Worm (Caenorhabditis elegans) whole organism, L4 larva: ENCODE results near the gene BE10.4.

Experiments
- F26F4.8 ChIP-seq: fragments of 200-800 bp; sonication (Bioruptor generic); conservative IDR thresholded peaks from 2 replicates; pipeline ENCODE4 v1.3.6; 2022; ENCODE audit warnings: missing genetic modification characterization, missing compliant biosample characterization
- F44E2.7 ChIP-seq: fragments of 200-800 bp; sonication (Bioruptor generic); IDR thresholded peaks from 2 replicates; pipeline ENCODE4 v2.1.2; 2022; ENCODE audit warnings: missing genetic modification characterization, missing compliant biosample characterization
- Y5F2A.4 ChIP-seq: fragments of 200-800 bp; sonication (Bioruptor generic); optimal IDR thresholded peaks from 2 replicates; lab custom pipeline; 2018; ENCODE audit warnings: mild to moderate bottlenecking, missing genetic modification characterization, missing compliant biosample characterization
- arid-1 ChIP-seq: fragments of 200-800 bp; sonication (Bioruptor generic); conservative IDR thresholded peaks from 2 replicates; pipeline ENCODE4 v1.3.6; 2022; ENCODE audit warnings: missing genetic modification reagents, missing genetic modification characterization, missing compliant biosample characterization
- ceh-62 ChIP-seq: sonication (generic microtip); optimal IDR thresholded peaks from 2 replicates; lab custom pipeline; 2017; ENCODE audit warnings: missing biosample characterization, missing genetic modification characterization
- ceh-82 ChIP-seq: sonication (generic microtip); optimal IDR thresholded peaks from 2 replicates; lab custom pipeline; 2017; ENCODE audit warnings: missing biosample characterization, missing genetic modification characterization
- cey-2 ChIP-seq: sonication (generic microtip); optimal IDR thresholded peaks from 3 replicates; lab custom pipeline; 2017; ENCODE audit warnings: missing genetic modification characterization, mild to moderate bottlenecking, missing compliant biosample characterization, antibody characterized with exemption, borderline replicate concordance; ENCODE audit not compliant: insufficient read depth
- ctbp-1 ChIP-seq: fragments of 200-800 bp; sonication (Bioruptor generic); IDR thresholded peaks from 2 replicates; pipeline ENCODE4 v1.3.6; 2022; ENCODE audit warnings: missing genetic modification reagents, missing genetic modification characterization, missing compliant biosample characterization
- daf-12 ChIP-seq: fragments of 150-350 bp; optimal IDR thresholded peaks from 2 replicates; lab custom pipeline; 2014; ENCODE audit warnings: missing biosample characterization, missing genetic modification reagents, missing genetic modification characterization
- daf-16 ChIP-seq, 3 experiments: sonication (generic microtip); optimal IDR thresholded peaks; 2 replicates each; lab custom pipeline; 2016 to 2017; ENCODE audit warnings: missing genetic modification characterization in 3 of 3, missing genetic modification reagents in 3 of 3, mild to moderate bottlenecking in 2 of 3, missing compliant biosample characterization in 2 of 3, missing biosample characterization in 1 of 3, moderate library complexity in 1 of 3
- daf-19 ChIP-seq: fragments of 200-800 bp; sonication (Bioruptor generic); conservative IDR thresholded peaks from 2 replicates; pipeline ENCODE4 v1.3.6; 2022; ENCODE audit warnings: missing genetic modification characterization, missing compliant biosample characterization
- dmd-6 ChIP-seq: fragments of 200-800 bp; sonication (Bioruptor generic); IDR thresholded peaks from 2 replicates; pipeline ENCODE4 v1.3.6; 2022; ENCODE audit warnings: missing genetic modification reagents, missing genetic modification characterization, missing compliant biosample characterization
- dpl-1 ChIP-seq: fragments of 150-350 bp; optimal IDR thresholded peaks from 2 replicates; lab custom pipeline; 2014; ENCODE audit warnings: missing biosample characterization, missing genetic modification reagents, missing genetic modification characterization
- dve-1 ChIP-seq: sonication (generic microtip); optimal IDR thresholded peaks from 2 replicates; lab custom pipeline; 2017; ENCODE audit warnings: antibody characterized with exemption, mild to moderate bottlenecking, missing genetic modification characterization, missing compliant biosample characterization; ENCODE audit not compliant: insufficient read depth
- jun-1 ChIP-seq: fragments of 150-350 bp; optimal IDR thresholded peaks from 2 replicates; lab custom pipeline; 2014; ENCODE audit warnings: missing biosample characterization, missing genetic modification reagents, missing genetic modification characterization
- lin-1 ChIP-seq: fragments of 200-800 bp; sonication (Bioruptor generic); IDR thresholded peaks from 2 replicates; pipeline ENCODE4 v1.3.6; 2022; ENCODE audit warnings: missing genetic modification reagents, missing genetic modification characterization, missing compliant biosample characterization
- lin-13 ChIP-seq: fragments of 150-350 bp; optimal IDR thresholded peaks from 2 replicates; lab custom pipeline; 2014; ENCODE audit warnings: missing biosample characterization, missing genetic modification reagents, missing genetic modification characterization
- lin-15B ChIP-seq: fragments of 150-350 bp; sonication (generic microtip); optimal IDR thresholded peaks from 3 replicates; lab custom pipeline; 2014; ENCODE audit warnings: missing biosample characterization, missing genetic modification characterization
- lin-29 ChIP-seq: fragments of 200-800 bp; sonication (Bioruptor generic); IDR thresholded peaks from 2 replicates; pipeline ENCODE4 v1.3.6; 2022; ENCODE audit warnings: missing genetic modification reagents, missing genetic modification characterization, missing compliant biosample characterization
- lin-39 ChIP-seq: fragments of 150-350 bp; optimal IDR thresholded peaks from 2 replicates; lab custom pipeline; 2014; ENCODE audit warnings: missing biosample characterization, missing genetic modification reagents, missing genetic modification characterization
- mdt-29 ChIP-seq: fragments of 200-800 bp; sonication (Bioruptor generic); IDR thresholded peaks from 2 replicates; pipeline ENCODE4 v1.3.6; 2022; ENCODE audit warnings: missing genetic modification reagents, missing genetic modification characterization, missing compliant biosample characterization
- mep-1 ChIP-seq: fragments of 150-350 bp; sonication (generic microtip); optimal IDR thresholded peaks from 3 replicates; lab custom pipeline; 2014; ENCODE audit warnings: missing biosample characterization, missing genetic modification characterization
- mxl-3 ChIP-seq: fragments of 200-800 bp; sonication (Bioruptor generic); optimal IDR thresholded peaks from 2 replicates; lab custom pipeline; 2018; ENCODE audit warnings: mild to moderate bottlenecking, missing genetic modification characterization, missing compliant biosample characterization
- nhr-10 ChIP-seq: fragments of 150-350 bp; optimal IDR thresholded peaks from 2 replicates; lab custom pipeline; 2014; ENCODE audit warnings: missing biosample characterization, missing genetic modification characterization
- nhr-11 ChIP-seq: fragments of 150-350 bp; optimal IDR thresholded peaks from 2 replicates; lab custom pipeline; 2014; ENCODE audit warnings: missing biosample characterization, missing genetic modification characterization
- nhr-237 ChIP-seq: sonication (generic microtip); optimal IDR thresholded peaks from 2 replicates; lab custom pipeline; 2017; ENCODE audit warnings: missing biosample characterization, missing genetic modification characterization
- nhr-25 ChIP-seq: sonication (generic microtip); optimal IDR thresholded peaks from 2 replicates; lab custom pipeline; 2017; ENCODE audit warnings: missing genetic modification characterization, mild to moderate bottlenecking, missing compliant biosample characterization, antibody characterized with exemption, moderate library complexity, borderline replicate concordance; ENCODE audit not compliant: insufficient read depth
- nhr-28 ChIP-seq: fragments of 150-350 bp; optimal IDR thresholded peaks from 2 replicates; lab custom pipeline; 2014; ENCODE audit warnings: missing biosample characterization, missing genetic modification characterization
- nhr-41 ChIP-seq: fragments of 200-800 bp; sonication (Bioruptor generic); IDR thresholded peaks from 2 replicates; pipeline ENCODE4 v1.3.6; 2022; ENCODE audit warnings: missing genetic modification reagents, missing genetic modification characterization, missing compliant biosample characterization
- nhr-76 ChIP-seq: fragments of 150-350 bp; optimal IDR thresholded peaks from 2 replicates; lab custom pipeline; 2014; ENCODE audit warnings: missing biosample characterization, missing genetic modification characterization
- nhr-77 ChIP-seq: fragments of 150-350 bp; optimal IDR thresholded peaks from 2 replicates; lab custom pipeline; 2014; ENCODE audit warnings: missing biosample characterization, missing genetic modification characterization
- pha-4 ChIP-seq, 2 experiments: fragments of 150-350 bp in 1 of 2; fragments of 200-800 bp in 1 of 2; sonication (Bioruptor generic) in 1 of 2; IDR thresholded peaks in 1 of 2; optimal IDR thresholded peaks in 1 of 2; 2 replicates each; pipeline versions ENCODE4 v1.3.6 to Lab custom; 2014 to 2022; ENCODE audit warnings: missing genetic modification characterization in 2 of 2, missing genetic modification reagents in 2 of 2, missing biosample characterization in 1 of 2, missing compliant biosample characterization in 1 of 2
- saeg-2 ChIP-seq: fragments of 200-800 bp; sonication (Bioruptor generic); IDR thresholded peaks from 2 replicates; pipeline ENCODE4 v1.3.6; 2022; ENCODE audit warnings: missing genetic modification reagents, missing genetic modification characterization, missing compliant biosample characterization
- set-16 ChIP-seq: fragments of 200-800 bp; sonication (Bioruptor generic); IDR thresholded peaks from 2 replicates; pipeline ENCODE4 v1.3.6; 2022; ENCODE audit warnings: missing genetic modification reagents, missing genetic modification characterization, missing compliant biosample characterization
- skn-1 ChIP-seq: fragments of 150-350 bp; optimal IDR thresholded peaks from 2 replicates; lab custom pipeline; 2014; ENCODE audit warnings: missing biosample characterization, missing genetic modification characterization
- snpc-4 ChIP-seq: fragments of 150-350 bp; optimal IDR thresholded peaks from 2 replicates; lab custom pipeline; 2014; ENCODE audit warnings: missing biosample characterization, missing genetic modification characterization
- spr-3 ChIP-seq: fragments of 200-800 bp; sonication (Bioruptor generic); optimal IDR thresholded peaks from 2 replicates; lab custom pipeline; 2018; ENCODE audit warnings: mild to moderate bottlenecking, missing genetic modification characterization, missing compliant biosample characterization
- tra-1 ChIP-seq: fragments of 200-800 bp; sonication (Bioruptor generic); IDR thresholded peaks from 2 replicates; pipeline ENCODE4 v1.3.6; 2022; ENCODE audit warnings: missing genetic modification reagents, missing genetic modification characterization, missing compliant biosample characterization
- unc-130 ChIP-seq: sonication (generic microtip); optimal IDR thresholded peaks from 2 replicates; lab custom pipeline; 2016; ENCODE audit warnings: missing genetic modification reagents, missing genetic modification characterization, missing compliant biosample characterization
- unc-39 ChIP-seq: sonication (generic microtip); optimal IDR thresholded peaks from 2 replicates; lab custom pipeline; 2017; ENCODE audit warnings: missing biosample characterization, missing genetic modification characterization
- unc-62 ChIP-seq, 3 experiments: fragments of 150-350 bp in 1 of 3; sonication (generic microtip); optimal IDR thresholded peaks in 2 of 3; peaks in 1 of 3; 1 replicate in 1 of 3; 2 replicates in 2 of 3; lab custom pipeline; 2014 to 2017; ENCODE audit warnings: missing biosample characterization in 3 of 3, missing genetic modification characterization in 3 of 3, missing genetic modification reagents in 3 of 3, missing genotype in 1 of 3
- vab-7 ChIP-seq: fragments of 200-800 bp; sonication (Bioruptor generic); IDR thresholded peaks from 2 replicates; pipeline ENCODE4 v1.3.6; 2022; ENCODE audit warnings: missing genetic modification reagents, missing genetic modification characterization, missing compliant biosample characterization
- zag-1 ChIP-seq: fragments of 150-350 bp; optimal IDR thresholded peaks from 2 replicates; lab custom pipeline; 2014; ENCODE audit warnings: missing biosample characterization, missing genetic modification characterization
- zfp-2 ChIP-seq: sonication (generic microtip); optimal IDR thresholded peaks from 2 replicates; lab custom pipeline; 2016; ENCODE audit warnings: mild to moderate bottlenecking, missing genetic modification characterization, missing compliant biosample characterization

BE10.4 gene

DNA sequence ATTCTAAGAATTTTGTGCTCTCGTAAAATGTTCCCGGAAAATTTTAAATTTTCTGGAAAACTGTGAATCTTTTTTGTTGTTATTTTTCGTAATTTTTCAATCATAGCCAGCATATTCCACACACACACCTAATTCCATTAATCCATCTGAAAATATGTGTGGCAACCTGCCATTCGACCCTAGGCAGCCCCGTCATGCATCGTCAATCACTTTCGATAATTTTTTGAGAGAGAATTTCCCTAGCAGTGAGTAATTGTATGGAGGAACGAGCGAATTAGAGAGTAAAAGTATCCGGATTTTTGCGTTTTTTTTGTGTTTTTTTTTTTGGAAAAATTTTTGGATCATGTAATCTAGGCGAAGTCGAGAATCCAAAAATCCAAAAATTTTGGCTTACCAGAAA, at the start of gene BE10.4:
Gene BE10.4, plus strand, starts transcription at position 301 of the 400 bp plus-strand sequence.
- TF ChIP-seq lin-1 (GFP tag; lab: Robert Waterston, UW) (no peak), nhr-77 (tag; lab: Kevin White, UChicago) (no peak), snpc-4 (tag; lab: Kevin White, UChicago) (no peak), Y5F2A.4 (GFP tag; lab: Kevin White, UChicago) (no peak), pha-4 (GFP tag; IDR thresholded peaks at IDR 0.05; lab: Robert Waterston, UW) (no peak), pha-4 (tag; optimal IDR thresholded peaks at IDR 0.05; lab: Kevin White, UChicago) (no peak), cey-2 (tag; lab: Kevin White, UChicago) (no peak), nhr-41 (GFP tag; lab: Robert Waterston, UW) (no peak), unc-62 (GFP tag; optimal IDR thresholded peaks at IDR 0.05 in 1 of 2; lab: Kevin White, UChicago) (no peak), unc-62 (tag; optimal IDR thresholded peaks at IDR 0.05; lab: Kevin White, UChicago) (no peak), mxl-3 (GFP tag; lab: Kevin White, UChicago) (no peak), ctbp-1 (GFP tag; lab: Robert Waterston, UW) (no peak), jun-1 (tag; lab: Kevin White, UChicago) (no peak), ceh-62 (tag; lab: Kevin White, UChicago) (no peak), nhr-10 (tag; lab: Kevin White, UChicago) (no peak), daf-12 (tag; lab: Kevin White, UChicago) (no peak), unc-39 (tag; lab: Kevin White, UChicago) (no peak), nhr-11 (tag; lab: Kevin White, UChicago) (no peak), lin-15B (tag; lab: Kevin White, UChicago) (no peak)

DNA sequence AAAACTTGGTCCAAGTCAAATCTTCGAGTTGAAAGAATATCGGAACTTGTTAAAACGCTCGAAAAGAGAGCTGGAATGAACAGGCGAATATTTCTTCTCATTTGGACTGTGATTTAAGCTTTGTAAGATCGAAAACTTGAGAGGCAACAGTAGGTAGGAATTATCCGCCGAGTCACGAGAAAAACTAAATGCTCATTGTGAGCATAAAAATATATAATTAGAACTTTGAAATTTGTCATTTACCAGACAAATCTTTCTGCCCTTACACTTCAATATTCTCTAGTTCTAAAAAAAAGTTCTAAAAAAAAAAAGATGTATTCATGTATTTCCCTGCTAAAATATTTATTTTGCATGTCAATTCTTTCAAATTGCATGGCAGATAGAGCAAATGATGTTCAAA, 49.1 kb upstream of the BE10.4 start, which contains the start of the genes irld-19 and irld-61:
Gene irld-19, minus strand, starts transcription at position 101 of the 400 bp plus-strand sequence.
Gene irld-61, plus strand, starts transcription at position 313 of the 400 bp plus-strand sequence.
- TF ChIP-seq mdt-29 (no peak), daf-19 (GFP tag; lab: Robert Waterston, UW) (no peak), ceh-82 (tag; lab: Kevin White, UChicago) (no peak), saeg-2 (no peak), arid-1 (no peak), tra-1 (no peak), nhr-76 (tag; lab: Kevin White, UChicago) (no peak), pha-4 (GFP tag; IDR thresholded peaks at IDR 0.05; lab: Robert Waterston, UW) (no peak), pha-4 (tag; optimal IDR thresholded peaks at IDR 0.05; lab: Kevin White, UChicago) (no peak), F26F4.8 (no peak), dmd-6 (GFP tag; lab: Robert Waterston, UW) (no peak), spr-3 (GFP tag; lab: Kevin White, UChicago) (no peak), F44E2.7 (GFP tag; lab: Robert Waterston, UW) (no peak), nhr-28 (tag; lab: Kevin White, UChicago) (no peak), nhr-237 (tag; lab: Kevin White, UChicago) (no peak), zag-1 (tag; lab: Kevin White, UChicago) (no peak)

DNA sequence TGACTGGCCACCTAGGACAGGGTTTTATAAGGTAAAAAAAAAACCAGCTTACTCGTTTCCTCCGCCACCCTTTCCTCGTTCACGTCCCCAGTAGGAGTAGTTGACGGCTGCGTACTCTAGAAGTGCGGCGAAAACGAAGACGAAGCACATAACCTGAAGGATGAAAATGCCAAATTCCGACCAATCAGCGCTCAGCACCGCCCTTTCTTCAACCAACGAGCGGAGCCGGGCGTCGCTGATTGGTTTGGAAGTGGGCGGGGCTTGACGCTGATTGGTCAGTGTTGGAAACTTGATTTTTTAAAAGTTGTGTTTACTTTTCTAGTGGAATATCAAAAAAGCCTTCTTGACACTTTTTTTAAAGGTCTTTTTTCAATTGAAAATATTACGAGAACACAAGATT, 39.5 kb upstream of the BE10.4 start:
- no peak for TF ChIP-seq vab-7 (GFP tag; lab: Robert Waterston, UW)
- no peak for TF ChIP-seq unc-130 (GFP tag; lab: Kevin White, UChicago)
- TF ChIP-seq unc-62 (GFP tag; optimal IDR thresholded peaks at IDR 0.05 in 1 of 2; lab: Kevin White, UChicago), result peak in 1 of 2 experiments; percentile 56
- no peak for TF ChIP-seq unc-62 (tag; optimal IDR thresholded peaks at IDR 0.05; lab: Kevin White, UChicago)
- TF ChIP-seq, all 104 proteins: peak for 1

DNA sequence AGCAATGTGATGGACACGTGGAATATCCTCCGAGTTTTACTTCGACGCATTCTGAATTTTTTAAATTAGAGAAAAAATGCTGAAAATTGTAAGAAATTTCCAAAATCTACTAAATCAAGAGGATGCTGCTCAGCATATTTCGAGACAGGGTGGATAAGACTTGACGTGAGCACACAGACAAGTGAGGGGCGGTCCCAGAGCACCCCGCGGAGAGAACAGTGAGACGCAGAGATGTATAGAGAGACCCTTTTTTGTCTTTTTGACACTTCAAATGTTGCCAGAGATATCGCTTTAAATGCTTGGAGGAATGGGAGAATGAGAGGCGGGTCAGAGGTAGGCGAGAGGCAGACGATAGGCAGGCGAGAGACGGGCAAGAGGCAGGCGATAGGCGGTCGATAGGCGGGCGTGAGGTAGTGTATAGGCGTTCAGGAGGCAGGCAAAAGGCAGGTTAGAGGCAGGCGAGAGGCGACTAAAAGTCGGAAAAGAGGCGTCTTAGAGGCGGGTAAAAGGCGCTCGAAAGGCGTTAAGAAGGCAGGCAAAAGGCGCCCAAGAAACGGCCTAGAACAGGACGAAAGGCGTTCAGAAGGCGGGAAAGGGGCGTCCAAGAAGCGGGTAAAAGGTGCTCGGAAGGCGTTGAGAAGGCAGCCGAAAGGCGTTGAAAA, 33.5 kb upstream of the BE10.4 start, which contains the start of gene gab-1:
Gene gab-1, minus strand, starts transcription at position 51 of the 662 bp plus-strand sequence.
- no peak for TF ChIP-seq dve-1 (tag; lab: Kevin White, UChicago)
- TF ChIP-seq nhr-25 (tag; lab: Kevin White, UChicago), result no peak
- TF ChIP-seq lin-13, result no peak
- TF ChIP-seq skn-1 (tag; lab: Kevin White, UChicago), result no peak
- no peak for TF ChIP-seq mep-1 (tag; lab: Kevin White, UChicago)
- no peak for TF ChIP-seq zfp-2
- TF ChIP-seq F26F4.8, result no peak
- TF ChIP-seq dpl-1 (GFP tag; lab: Kevin White, UChicago), result no peak
- TF ChIP-seq lin-29 (GFP tag; lab: Robert Waterston, UW), result no peak
- no peak for TF ChIP-seq lin-39
- TF ChIP-seq set-16 (GFP tag; lab: Robert Waterston, UW), result peak; percentile 77
- no peak for TF ChIP-seq daf-16 (GFP tag; optimal IDR thresholded peaks at IDR 0.05; lab: Kevin White, UChicago)
- TF ChIP-seq daf-16 (tag; optimal IDR thresholded peaks at IDR 0.05; lab: Kevin White, UChicago), result no peak
- no peak for TF ChIP-seq ceh-82 (tag; lab: Kevin White, UChicago)
